Fruit fly (Drosophila melanogaster) whole organism, embryonic: Measurements from ENCODE around the gene CG46459.

Experiments used
- Aef1 ChIP-seq: fragments of 200-800 bp; sonication (Bioruptor generic); IDR thresholded peaks from 3 replicates; pipeline ENCODE4 v1.3.6; 2022; ENCODE audit warnings: missing biosample characterization, missing genetic modification characterization
- Bteb2 ChIP-seq: fragments of 200-800 bp; sonication (Bioruptor generic); optimal IDR thresholded peaks from 2 replicates; lab custom pipeline; 2016; ENCODE audit warnings: missing biosample characterization, missing genetic modification characterization
- C15 ChIP-seq: fragments of 200-800 bp; sonication (Bioruptor generic); IDR thresholded peaks from 3 replicates; pipeline ENCODE4 v1.3.6; 2022; ENCODE audit warnings: missing biosample characterization, missing genetic modification characterization
- CG10543 ChIP-seq: fragments of 200-800 bp; sonication (Bioruptor generic); optimal IDR thresholded peaks from 3 replicates; lab custom pipeline; 2017; ENCODE audit warnings: missing biosample characterization, mild to moderate bottlenecking, missing genetic modification characterization, moderate library complexity
- CG11504 ChIP-seq: fragments of 200-800 bp; sonication (Bioruptor generic); optimal IDR thresholded peaks from 3 replicates; lab custom pipeline; 2019; ENCODE audit warnings: missing biosample characterization, mild to moderate bottlenecking, missing genetic modification characterization, moderate library complexity
- CG11696 ChIP-seq: fragments of 200-800 bp; sonication (Bioruptor generic); IDR thresholded peaks from 2 replicates; pipeline ENCODE4 v1.3.6; 2022; ENCODE audit warnings: missing biosample characterization, missing genetic modification characterization
- CG12942 ChIP-seq: fragments of 200-800 bp; sonication (Bioruptor generic); optimal IDR thresholded peaks from 3 replicates; lab custom pipeline; 2016; ENCODE audit warnings: missing biosample characterization, missing genetic modification characterization
- CG13123 ChIP-seq: fragments of 200-800 bp; sonication (Bioruptor generic); optimal IDR thresholded peaks from 2 replicates; lab custom pipeline; 2016; ENCODE audit warnings: missing biosample characterization, missing genetic modification characterization
- CG13894 ChIP-seq: fragments of 200-800 bp; sonication (Bioruptor generic); optimal IDR thresholded peaks from 3 replicates; lab custom pipeline; 2018; ENCODE audit warnings: missing biosample characterization, mild to moderate bottlenecking, missing genetic modification characterization, moderate library complexity
- CG14050 ChIP-seq: fragments of 200-800 bp; sonication (Bioruptor generic); IDR thresholded peaks from 3 replicates; pipeline ENCODE4 v1.3.6; 2022; ENCODE audit warnings: missing biosample characterization, missing genetic modification characterization
- CG14710 ChIP-seq: fragments of 200-800 bp; sonication (Bioruptor generic); optimal IDR thresholded peaks from 3 replicates; lab custom pipeline; 2019; ENCODE audit warnings: missing biosample characterization, mild to moderate bottlenecking, missing genetic modification characterization, moderate library complexity
- CG17186 ChIP-seq: fragments of 200-800 bp; sonication (Bioruptor generic); optimal IDR thresholded peaks from 3 replicates; lab custom pipeline; 2017; ENCODE audit warnings: missing biosample characterization, missing genetic modification reagents, missing genetic modification characterization
- CG17361 ChIP-seq: fragments of 200-800 bp; sonication (Bioruptor generic); IDR thresholded peaks from 3 replicates; pipeline ENCODE4 v1.3.6; 2022; ENCODE audit warnings: missing biosample characterization, missing genetic modification characterization
- CG1792 ChIP-seq: fragments of 200-800 bp; sonication (Bioruptor generic); optimal IDR thresholded peaks from 2 replicates; lab custom pipeline; 2016; ENCODE audit warnings: missing biosample characterization, missing genetic modification characterization
- CG3281 ChIP-seq: fragments of 200-800 bp; sonication (Bioruptor generic); optimal IDR thresholded peaks from 3 replicates; lab custom pipeline; 2017; ENCODE audit warnings: missing biosample characterization, mild to moderate bottlenecking, missing genetic modification characterization
- CG34224 ChIP-seq: fragments of 200-800 bp; sonication (Bioruptor generic); IDR thresholded peaks from 3 replicates; pipeline ENCODE4 v1.3.6; 2022; ENCODE audit warnings: missing biosample characterization, missing genetic modification characterization; ENCODE audit not compliant: partially characterized antibody
- CG34422 ChIP-seq: fragments of 200-800 bp; sonication (Bioruptor generic); IDR thresholded peaks from 3 replicates; pipeline ENCODE4 v1.3.6; 2022; ENCODE audit warnings: missing biosample characterization, missing genetic modification characterization
- CG4360 ChIP-seq: fragments of 200-800 bp; sonication (Bioruptor generic); IDR thresholded peaks from 2 replicates; pipeline ENCODE4 v1.3.6; 2022; ENCODE audit warnings: missing biosample characterization, missing genetic modification characterization
- CG4617 ChIP-seq: fragments of 200-800 bp; sonication (Bioruptor generic); optimal IDR thresholded peaks from 3 replicates; lab custom pipeline; 2016; ENCODE audit warnings: missing biosample characterization, missing genetic modification characterization, borderline replicate concordance
- CG4820 ChIP-seq: fragments of 200-800 bp; sonication (Bioruptor generic); optimal IDR thresholded peaks from 3 replicates; lab custom pipeline; 2016; ENCODE audit warnings: missing biosample characterization, missing genetic modification characterization
- CG6683 ChIP-seq: fragments of 200-800 bp; sonication (Bioruptor generic); optimal IDR thresholded peaks from 2 replicates; lab custom pipeline; 2017; ENCODE audit warnings: missing biosample characterization, mild to moderate bottlenecking, missing genetic modification characterization, missing genetic modification reagents
- CG6765 ChIP-seq: fragments of 200-800 bp; sonication (Bioruptor generic); optimal IDR thresholded peaks from 3 replicates; lab custom pipeline; 2017; ENCODE audit warnings: missing biosample characterization, mild to moderate bottlenecking, missing genetic modification characterization
- CG6791 ChIP-seq: fragments of 200-800 bp; sonication (Bioruptor generic); IDR thresholded peaks from 3 replicates; pipeline ENCODE4 v1.3.6; 2022; ENCODE audit warnings: missing biosample characterization, missing genetic modification characterization; ENCODE audit not compliant: partially characterized antibody
- CG7556 ChIP-seq: fragments of 200-800 bp; sonication (Bioruptor generic); optimal IDR thresholded peaks from 2 replicates; lab custom pipeline; 2017; ENCODE audit warnings: missing biosample characterization, mild to moderate bottlenecking, missing genetic modification characterization
- CG8388 ChIP-seq: fragments of 200-800 bp; sonication (Bioruptor generic); optimal IDR thresholded peaks from 2 replicates; lab custom pipeline; 2019; ENCODE audit warnings: missing biosample characterization, mild to moderate bottlenecking, missing genetic modification characterization, moderate library complexity
- CG9609 ChIP-seq: fragments of 200-800 bp; sonication (Bioruptor generic); optimal IDR thresholded peaks from 3 replicates; lab custom pipeline; 2016; ENCODE audit warnings: missing biosample characterization, missing genetic modification characterization
- Dbx ChIP-seq: fragments of 200-800 bp; sonication (Bioruptor generic); IDR thresholded peaks from 3 replicates; pipeline ENCODE4 v1.3.6; 2022; ENCODE audit warnings: missing biosample characterization, missing genetic modification characterization
- Deaf1 ChIP-seq: fragments of 200-800 bp; optimal IDR thresholded peaks from 3 replicates; lab custom pipeline; 2019; ENCODE audit warnings: missing biosample characterization, mild to moderate bottlenecking, missing genetic modification characterization, moderate library complexity
- Drgx ChIP-seq: fragments of 200-800 bp; sonication (Bioruptor generic); IDR thresholded peaks from 2 replicates; pipeline ENCODE4 v1.3.6; 2022; ENCODE audit warnings: missing biosample characterization, missing genetic modification characterization
- Elba2 ChIP-seq: fragments of 200-800 bp; sonication (Bioruptor generic); optimal IDR thresholded peaks from 3 replicates; lab custom pipeline; 2016; ENCODE audit warnings: missing biosample characterization, missing genetic modification characterization
- H15 ChIP-seq: fragments of 200-800 bp; sonication (Bioruptor generic); IDR thresholded peaks from 3 replicates; pipeline ENCODE4 v1.3.6; 2022; ENCODE audit warnings: missing biosample characterization, missing genetic modification characterization
- Hsf ChIP-seq: fragments of 200-800 bp; sonication (Bioruptor generic); optimal IDR thresholded peaks from 3 replicates; lab custom pipeline; 2016; ENCODE audit warnings: missing biosample characterization, missing genetic modification characterization
- Sry-δ ChIP-seq: fragments of 200-800 bp; sonication (Bioruptor generic); optimal IDR thresholded peaks from 2 replicates; lab custom pipeline; 2016; ENCODE audit warnings: missing biosample characterization, missing genetic modification characterization
- ap ChIP-seq: fragments of 200-800 bp; sonication (Bioruptor generic); IDR thresholded peaks from 2 replicates; pipeline ENCODE4 v1.3.6; 2022; ENCODE audit warnings: missing biosample characterization, missing genetic modification characterization
- chinmo ChIP-seq: fragments of 200-800 bp; sonication (Bioruptor generic); IDR thresholded peaks from 4 replicates; pipeline ENCODE4 v1.3.6; 2022; ENCODE audit warnings: missing biosample characterization, missing genetic modification characterization; ENCODE audit not compliant: partially characterized antibody
- dati ChIP-seq: fragments of 200-800 bp; sonication (Bioruptor generic); IDR thresholded peaks from 2 replicates; pipeline ENCODE4 v1.3.6; 2022; ENCODE audit warnings: missing biosample characterization, missing genetic modification characterization
- emc ChIP-seq: fragments of 200-800 bp; sonication (Bioruptor generic); optimal IDR thresholded peaks from 2 replicates; lab custom pipeline; 2016; ENCODE audit warnings: missing biosample characterization, missing genetic modification characterization
- gce ChIP-seq: fragments of 200-800 bp; sonication (Bioruptor generic); IDR thresholded peaks from 3 replicates; pipeline ENCODE4 v1.3.6; 2022; ENCODE audit warnings: missing biosample characterization, missing genetic modification characterization
- gcm2 ChIP-seq: fragments of 200-800 bp; sonication (Bioruptor generic); optimal IDR thresholded peaks from 2 replicates; lab custom pipeline; 2016; ENCODE audit warnings: missing biosample characterization, missing genetic modification characterization
- ind ChIP-seq: fragments of 200-800 bp; sonication (Bioruptor generic); optimal IDR thresholded peaks from 3 replicates; lab custom pipeline; 2016; ENCODE audit warnings: missing biosample characterization, missing genetic modification characterization
- jing ChIP-seq: fragments of 200-800 bp; sonication (Bioruptor generic); optimal IDR thresholded peaks from 2 replicates; lab custom pipeline; 2018; ENCODE audit warnings: missing biosample characterization, mild to moderate bottlenecking, missing genetic modification characterization
- pzg ChIP-seq: fragments of 200-800 bp; sonication (Bioruptor generic); optimal IDR thresholded peaks from 3 replicates; lab custom pipeline; 2018; ENCODE audit warnings: missing biosample characterization, mild to moderate bottlenecking, missing genetic modification characterization, moderate library complexity
- schlank ChIP-seq: fragments of 200-800 bp; sonication (Bioruptor generic); optimal IDR thresholded peaks from 2 replicates; lab custom pipeline; 2018; ENCODE audit warnings: missing biosample characterization, mild to moderate bottlenecking, missing genetic modification characterization
- sima ChIP-seq: fragments of 200-800 bp; sonication (Bioruptor generic); optimal IDR thresholded peaks from 2 replicates; lab custom pipeline; 2016; ENCODE audit warnings: missing biosample characterization, missing genetic modification characterization
- sisA ChIP-seq: fragments of 200-800 bp; sonication (Bioruptor generic); IDR thresholded peaks from 2 replicates; pipeline ENCODE4 v1.3.6; 2022; ENCODE audit warnings: missing biosample characterization, missing genetic modification characterization
- ssp ChIP-seq: fragments of 200-800 bp; sonication (Bioruptor generic); IDR thresholded peaks from 2 replicates; pipeline ENCODE4 v1.3.6; 2022; ENCODE audit warnings: missing biosample characterization, missing genetic modification characterization
- stwl ChIP-seq: fragments of 200-800 bp; sonication (Bioruptor generic); optimal IDR thresholded peaks from 3 replicates; lab custom pipeline; 2018; ENCODE audit warnings: missing biosample characterization, mild to moderate bottlenecking, missing genetic modification characterization, moderate library complexity
- tin ChIP-seq: fragments of 200-800 bp; sonication (Bioruptor generic); optimal IDR thresholded peaks from 3 replicates; lab custom pipeline; 2016; ENCODE audit warnings: missing biosample characterization, missing genetic modification characterization
- trh ChIP-seq: fragments of 200-800 bp; sonication (Bioruptor generic); optimal IDR thresholded peaks from 2 replicates; lab custom pipeline; 2016; ENCODE audit warnings: missing biosample characterization, missing genetic modification characterization

CG46459 gene

dm6 chr3R:10680825-10681681 lies 15.4 kb upstream of the CG46459 start, which contains the start of gene Phyhd1 (continued):
- TF ChIP-seq trh (peak; percentile 82), CG34422 (GFP tag; lab: Robert Waterston, UW) (peak; percentile 94), CG34224 (GFP tag; lab: Robert Waterston, UW) (no peak), Bteb2 (GFP tag; lab: Kevin White, UChicago) (peak; percentile 95), CG6765 (GFP tag; lab: Kevin White, UChicago) (peak; percentile 79), Elba2 (GFP tag; lab: Kevin White, UChicago) (peak; percentile 41), schlank (tag; lab: Kevin White, UChicago) (peak; percentile 88), CG8388 (GFP tag; lab: Kevin White, UChicago) (peak; percentile 95), CG4360 (peak; percentile 77), Sry-δ (peak; percentile 71), H15 (peak; percentile 87), CG13123 (GFP tag; lab: Kevin White, UChicago) (peak; percentile 85), ind (GFP tag; lab: Kevin White, UChicago) (peak; percentile 95), Hsf (GFP tag; lab: Kevin White, UChicago) (peak; percentile 96), C15 (GFP tag; lab: Robert Waterston, UW) (peak; percentile 73; the same call in 1 of the 3 replicates), sisA (GFP tag; lab: Robert Waterston, UW) (peak; percentile 93), dati (GFP tag; lab: Robert Waterston, UW) (peak; percentile 80), Aef1 (GFP tag; lab: Robert Waterston, UW) (peak; percentile 95), CG13894 (tag; lab: Kevin White, UChicago) (peak; percentile 89), Drgx (GFP tag; lab: Robert Waterston, UW) (peak; percentile 86), CG17186 (GFP tag; lab: Kevin White, UChicago) (peak; percentile 73), sima (GFP tag; lab: Kevin White, UChicago) (peak; percentile 87), jing (GFP tag; lab: Kevin White, UChicago) (peak; percentile 90), CG10543 (GFP tag; lab: Kevin White, UChicago) (peak; percentile 85), gcm2 (GFP tag; lab: Kevin White, UChicago) (peak; percentile 89), CG11504 (tag; lab: Kevin White, UChicago) (peak; percentile 96), CG7556 (GFP tag; lab: Kevin White, UChicago) (peak; percentile 97), CG6791 (no peak), Deaf1 (tag; lab: Kevin White, UChicago) (peak; percentile 79), CG4820 (GFP tag; lab: Kevin White, UChicago) (peak; percentile 94), CG1792 (GFP tag; lab: Kevin White, UChicago) (peak; percentile 93), CG9609 (peak; percentile 95), ssp (GFP tag; lab: Robert Waterston, UW) (peak; percentile 82), CG11696 (GFP tag; lab: Robert Waterston, UW) (peak; percentile 82), CG12942 (GFP tag; lab: Kevin White, UChicago) (peak; percentile 89), gce (GFP tag; lab: Robert Waterston, UW) (peak; percentile 89), Dbx (GFP tag; lab: Robert Waterston, UW) (peak; percentile 97), CG14050 (peak; percentile 92), CG14710 (peak; percentile 89), stwl (peak; percentile 58), emc (GFP tag; lab: Kevin White, UChicago) (peak; percentile 89), CG6683 (GFP tag; lab: Kevin White, UChicago) (peak; percentile 86), CG4617 (peak; percentile 71), chinmo (GFP tag; lab: Robert Waterston, UW) (0 out of 4 replicates have a peak, but pooled peaks have one; percentile 49), tin (GFP tag; lab: Kevin White, UChicago) (peak; percentile 93), pzg (GFP tag; lab: Kevin White, UChicago) (peak; percentile 21), CG17361 (GFP tag; lab: Robert Waterston, UW) (peak; percentile 92), CG3281 (peak; percentile 92), ap (GFP tag; lab: Robert Waterston, UW) (peak; percentile 89)
